Fruit fly (Drosophila melanogaster): ENCODE data around the gene CG4998.

dm6 chr3L:16346023-16346422 lies 7.2 kb downstream of the CG4998 start, which contains the start of gene CG33257:
- TF ChIP-seq CG3032 (tag; optimal IDR thresholded peaks at IDR 0.05) (no peak), CG4318 (GFP tag; optimal IDR thresholded peaks at IDR 0.05) (no peak), Hr4 (GFP tag; optimal IDR thresholded peaks at IDR 0.05) (no peak), CG6854 (GFP tag; optimal IDR thresholded peaks at IDR 0.05) (no peak), ss (GFP tag; optimal IDR thresholded peaks at IDR 0.05) (no peak), Gug (GFP tag; IDR thresholded peaks at IDR 0.05) (no peak), acj6 (GFP tag; optimal IDR thresholded peaks at IDR 0.05) (no peak), Sox15 (GFP tag; optimal IDR thresholded peaks at IDR 0.05) (no peak), CG7368 (GFP tag; optimal IDR thresholded peaks at IDR 0.05) (no peak), Blimp-1 (GFP tag; optimal IDR thresholded peaks at IDR 0.05) (no peak), CG11902 (GFP tag; optimal IDR thresholded peaks at IDR 0.05) (no peak)

Data from whole organism, prepupa.